Fruit fly (Drosophila melanogaster) whole organism, embryonic: ENCODE data around the gene CG14105.

Experiments
- CG12104 ChIP-seq: fragments of 200-800 bp; sonication (Bioruptor generic); optimal IDR thresholded peaks from 3 replicates; lab custom pipeline; 2016; ENCODE audit warnings: missing biosample characterization, missing genetic modification characterization
- CG12155 ChIP-seq: fragments of 200-800 bp; sonication (Bioruptor generic); optimal IDR thresholded peaks from 3 replicates; lab custom pipeline; 2016; ENCODE audit warnings: missing biosample characterization, missing genetic modification characterization
- CG12659 ChIP-seq: fragments of 200-800 bp; sonication (Bioruptor generic); optimal IDR thresholded peaks from 3 replicates; lab custom pipeline; 2017; ENCODE audit warnings: mild to moderate bottlenecking, missing biosample characterization, missing genetic modification reagents, missing genetic modification characterization
- CG13424 ChIP-seq: fragments of 200-800 bp; sonication (Bioruptor generic); optimal IDR thresholded peaks from 2 replicates; lab custom pipeline; 2019; ENCODE audit warnings: missing biosample characterization, mild to moderate bottlenecking, missing genetic modification characterization, moderate library complexity
- CG13894 ChIP-seq: fragments of 200-800 bp; sonication (Bioruptor generic); optimal IDR thresholded peaks from 3 replicates; lab custom pipeline; 2018; ENCODE audit warnings: missing biosample characterization, mild to moderate bottlenecking, missing genetic modification characterization, moderate library complexity
- CG14860 ChIP-seq: fragments of 200-800 bp; sonication (Bioruptor generic); IDR thresholded peaks from 3 replicates; pipeline ENCODE4 v1.3.6; 2022; ENCODE audit warnings: missing biosample characterization, missing genetic modification characterization; ENCODE audit not compliant: partially characterized antibody
- CG1529 ChIP-seq: fragments of 200-800 bp; sonication (Bioruptor generic); optimal IDR thresholded peaks from 3 replicates; lab custom pipeline; 2018; ENCODE audit warnings: missing biosample characterization, missing genetic modification characterization
- CG17385 ChIP-seq: fragments of 200-800 bp; sonication (Bioruptor generic); optimal IDR thresholded peaks from 3 replicates; lab custom pipeline; 2018; ENCODE audit warnings: missing biosample characterization, mild to moderate bottlenecking, missing genetic modification characterization
- CG2120 ChIP-seq: fragments of 200-800 bp; sonication (Bioruptor generic); optimal IDR thresholded peaks from 3 replicates; lab custom pipeline; 2016; ENCODE audit warnings: missing biosample characterization, missing genetic modification characterization
- CG3065 ChIP-seq: fragments of 200-800 bp; sonication (Bioruptor generic); optimal IDR thresholded peaks from 2 replicates; lab custom pipeline; 2016; ENCODE audit warnings: missing biosample characterization, missing genetic modification characterization
- CG33557 ChIP-seq: fragments of 200-800 bp; sonication (Bioruptor generic); optimal IDR thresholded peaks from 2 replicates; lab custom pipeline; 2019; ENCODE audit warnings: missing biosample characterization, mild to moderate bottlenecking, missing genetic modification characterization, moderate library complexity
- CG3847 ChIP-seq: fragments of 200-800 bp; sonication (Bioruptor generic); IDR thresholded peaks from 2 replicates; pipeline ENCODE4 v1.3.6; 2022; ENCODE audit warnings: missing biosample characterization, missing genetic modification characterization
- CG3995 ChIP-seq: fragments of 200-800 bp; sonication (Bioruptor generic); optimal IDR thresholded peaks from 3 replicates; lab custom pipeline; 2016; ENCODE audit warnings: missing biosample characterization, missing genetic modification characterization
- CG42726 ChIP-seq: fragments of 200-800 bp; sonication (Bioruptor generic); IDR thresholded peaks from 2 replicates; pipeline ENCODE4 v1.3.6; 2022; ENCODE audit warnings: missing biosample characterization, missing genetic modification characterization; ENCODE audit not compliant: partially characterized antibody
- CG6791 ChIP-seq: fragments of 200-800 bp; sonication (Bioruptor generic); IDR thresholded peaks from 3 replicates; pipeline ENCODE4 v1.3.6; 2022; ENCODE audit warnings: missing biosample characterization, missing genetic modification characterization; ENCODE audit not compliant: partially characterized antibody
- CG6813 ChIP-seq: fragments of 200-800 bp; sonication (Bioruptor generic); optimal IDR thresholded peaks from 2 replicates; lab custom pipeline; 2017; ENCODE audit warnings: missing biosample characterization, missing genetic modification characterization, mild to moderate bottlenecking, moderate library complexity, missing genetic modification reagents
- CG7928 ChIP-seq: fragments of 200-800 bp; sonication (Bioruptor generic); optimal IDR thresholded peaks from 2 replicates; lab custom pipeline; 2017; ENCODE audit warnings: missing biosample characterization, mild to moderate bottlenecking, missing genetic modification characterization
- CG8944 ChIP-seq: fragments of 200-800 bp; sonication (Bioruptor generic); optimal IDR thresholded peaks from 3 replicates; lab custom pipeline; 2016; ENCODE audit warnings: missing biosample characterization, missing genetic modification characterization
- CG9437 ChIP-seq: fragments of 200-800 bp; sonication (Bioruptor generic); optimal IDR thresholded peaks from 2 replicates; lab custom pipeline; 2018; ENCODE audit warnings: missing biosample characterization, mild to moderate bottlenecking, missing genetic modification characterization
- CTCF ChIP-seq: fragments of 200-800 bp; sonication (Bioruptor generic); optimal IDR thresholded peaks from 2 replicates; lab custom pipeline; 2017; ENCODE audit warnings: missing biosample characterization, mild to moderate bottlenecking, missing genetic modification characterization, moderate library complexity
- Chrac-16 ChIP-seq: fragments of 200-800 bp; sonication (Bioruptor generic); optimal IDR thresholded peaks from 3 replicates; lab custom pipeline; 2016; ENCODE audit warnings: missing biosample characterization, missing genetic modification characterization
- Doc3 ChIP-seq: fragments of 200-800 bp; sonication (Bioruptor generic); IDR thresholded peaks from 3 replicates; pipeline ENCODE4 v1.3.6; 2022; ENCODE audit warnings: missing biosample characterization, missing genetic modification characterization; ENCODE audit not compliant: partially characterized antibody
- Hr78 ChIP-seq, 2 experiments: fragments of 200-800 bp in 1 of 2; fragments of >200 bp in 1 of 2; sonication (Bioruptor generic) in 1 of 2; optimal IDR thresholded peaks; 2 replicates each; lab custom pipeline; 2017 to 2019; ENCODE audit warnings: missing biosample characterization in 2 of 2, missing genetic modification characterization in 2 of 2, mild to moderate bottlenecking in 1 of 2, moderate library complexity in 1 of 2
- Mes4 ChIP-seq: fragments of 200-800 bp; sonication (Bioruptor generic); optimal IDR thresholded peaks from 2 replicates; lab custom pipeline; 2016; ENCODE audit warnings: missing biosample characterization, missing genetic modification characterization
- NFAT ChIP-seq: fragments of 200-800 bp; sonication (Bioruptor generic); IDR thresholded peaks from 2 replicates; pipeline ENCODE4 v1.3.6; 2022; ENCODE audit warnings: missing biosample characterization, missing genetic modification characterization
- Scr ChIP-seq: fragments of 200-800 bp; sonication (Bioruptor generic); IDR thresholded peaks from 2 replicates; pipeline ENCODE4 v1.3.6; 2022; ENCODE audit warnings: missing biosample characterization, missing genetic modification characterization; ENCODE audit not compliant: partially characterized antibody
- ab ChIP-seq: fragments of 200-800 bp; sonication (Bioruptor generic); optimal IDR thresholded peaks from 2 replicates; lab custom pipeline; 2016; ENCODE audit warnings: missing biosample characterization, missing genetic modification characterization
- abd-A ChIP-seq: fragments of 200-800 bp; sonication (Bioruptor generic); optimal IDR thresholded peaks from 3 replicates; lab custom pipeline; 2019; ENCODE audit warnings: missing biosample characterization, mild to moderate bottlenecking, missing genetic modification characterization, moderate library complexity
- amos ChIP-seq: fragments of 200-800 bp; sonication (Bioruptor generic); IDR thresholded peaks from 2 replicates; pipeline ENCODE4 v1.3.6; 2022; ENCODE audit warnings: missing biosample characterization, missing genetic modification characterization; ENCODE audit not compliant: partially characterized antibody
- ato ChIP-seq: fragments of 200-800 bp; sonication (Bioruptor generic); IDR thresholded peaks from 2 replicates; pipeline ENCODE4 v1.3.6; 2022; ENCODE audit warnings: missing biosample characterization, missing genetic modification characterization; ENCODE audit not compliant: partially characterized antibody
- chinmo ChIP-seq: fragments of 200-800 bp; sonication (Bioruptor generic); IDR thresholded peaks from 4 replicates; pipeline ENCODE4 v1.3.6; 2022; ENCODE audit warnings: missing biosample characterization, missing genetic modification characterization; ENCODE audit not compliant: partially characterized antibody
- ci ChIP-seq: fragments of 200-800 bp; sonication (Bioruptor generic); IDR thresholded peaks from 3 replicates; pipeline ENCODE4 v1.3.6; 2022; ENCODE audit warnings: missing biosample characterization, missing genetic modification characterization
- fd3F ChIP-seq: fragments of 200-800 bp; sonication (Bioruptor generic); optimal IDR thresholded peaks from 2 replicates; lab custom pipeline; 2018; ENCODE audit warnings: missing biosample characterization, mild to moderate bottlenecking, missing genetic modification characterization, moderate library complexity
- grau ChIP-seq: fragments of 200-800 bp; optimal IDR thresholded peaks from 3 replicates; lab custom pipeline; 2019; ENCODE audit warnings: missing biosample characterization, mild to moderate bottlenecking, missing genetic modification characterization, moderate library complexity
- nerfin-2 ChIP-seq: fragments of 200-800 bp; sonication (Bioruptor generic); IDR thresholded peaks from 2 replicates; pipeline ENCODE4 v1.3.6; 2022; ENCODE audit warnings: missing biosample characterization, missing genetic modification characterization; ENCODE audit not compliant: partially characterized antibody
- pita ChIP-seq: fragments of 200-800 bp; sonication (Bioruptor generic); optimal IDR thresholded peaks from 2 replicates; lab custom pipeline; 2017; ENCODE audit warnings: missing biosample characterization, mild to moderate bottlenecking, missing genetic modification characterization
- seq ChIP-seq: fragments of 200-800 bp; sonication (Bioruptor generic); IDR thresholded peaks from 2 replicates; pipeline ENCODE4 v1.3.6; 2022; ENCODE audit warnings: missing biosample characterization, missing genetic modification characterization
- tna ChIP-seq: fragments of 200-800 bp; sonication (Bioruptor generic); IDR thresholded peaks from 2 replicates; pipeline ENCODE4 v1.3.6; 2022; ENCODE audit warnings: missing biosample characterization, missing genetic modification characterization; ENCODE audit not compliant: partially characterized antibody
- vnd ChIP-seq: fragments of 200-800 bp; sonication (Bioruptor generic); IDR thresholded peaks from 3 replicates; pipeline ENCODE4 v1.3.6; 2022; ENCODE audit warnings: missing biosample characterization, missing genetic modification characterization; ENCODE audit not compliant: partially characterized antibody
- wek ChIP-seq: fragments of 200-800 bp; sonication (Bioruptor generic); optimal IDR thresholded peaks from 3 replicates; lab custom pipeline; 2018; ENCODE audit warnings: missing biosample characterization, mild to moderate bottlenecking, missing genetic modification characterization, moderate library complexity
- z ChIP-seq: fragments of 200-800 bp; sonication (Bioruptor generic); IDR thresholded peaks from 3 replicates; pipeline ENCODE4 v1.3.6; 2022; ENCODE audit warnings: missing biosample characterization, missing genetic modification characterization

Gene CG14105

dm6 chr3L:13432791-13433190, 6.3 kb upstream of the CG14105 start (continued):
- TF ChIP-seq Doc3 (GFP tag; lab: Robert Waterston, UW) (0 out of 3 replicates have a peak, but pooled peaks have one; percentile 11), CG13424 (no peak), vnd (GFP tag; lab: Robert Waterston, UW) (peak; percentile 25; the same call in 1 of the 3 replicates), z (GFP tag; lab: Robert Waterston, UW) (peak; percentile 55; the same call in 1 of the 3 replicates), CG9437 (GFP tag; lab: Kevin White, UChicago) (no peak), CTCF (no peak), CG7928 (GFP tag; lab: Kevin White, UChicago) (no peak), CG12104 (GFP tag; lab: Kevin White, UChicago) (no peak), CG42726 (GFP tag; lab: Robert Waterston, UW) (peak; percentile 66), CG8944 (GFP tag; lab: Kevin White, UChicago) (no peak), Chrac-16 (GFP tag; lab: Kevin White, UChicago) (no peak), Mes4 (GFP tag; lab: Kevin White, UChicago) (no peak), CG14860 (peak; percentile 46), CG1529 (no peak), nerfin-2 (GFP tag; lab: Robert Waterston, UW) (peak; percentile 55; the same call in 1 of the 2 replicates), CG13894 (tag; lab: Kevin White, UChicago) (peak; percentile 52), pita (GFP tag; lab: Kevin White, UChicago) (no peak), CG12659 (GFP tag; lab: Kevin White, UChicago) (no peak), grau (tag; lab: Kevin White, UChicago) (no peak), CG3847 (GFP tag; lab: Robert Waterston, UW) (no peak), CG3995 (GFP tag; lab: Kevin White, UChicago) (peak; percentile 13), ci (0 out of 3 replicates have a peak, but pooled peaks have one; percentile 15), CG6791 (GFP tag; lab: Robert Waterston, UW) (peak; percentile 87), wek (GFP tag; lab: Kevin White, UChicago) (peak; percentile 42), seq (GFP tag; lab: Robert Waterston, UW) (no peak), CG17385 (GFP tag; lab: Kevin White, UChicago) (no peak), ato (peak; percentile 53), CG2120 (GFP tag; lab: Kevin White, UChicago) (no peak), abd-A (tag; lab: Kevin White, UChicago) (peak; percentile 79), CG12155 (GFP tag; lab: Kevin White, UChicago) (no peak), CG6813 (GFP tag; lab: Kevin White, UChicago) (no peak), ab (GFP tag; lab: Kevin White, UChicago) (no peak), Hr78 (GFP tag; optimal IDR thresholded peaks at IDR 0.05; lab: Kevin White, UChicago) (peak in 1 of 2 experiments; percentile 45), tna (peak; percentile 72), CG33557 (GFP tag; lab: Kevin White, UChicago) (no peak), fd3F (GFP tag; lab: Kevin White, UChicago) (no peak), chinmo (GFP tag; lab: Robert Waterston, UW) (peak; percentile 48; the same call in 1 of the 4 replicates), NFAT (no peak), Scr (GFP tag; lab: Robert Waterston, UW) (0 out of 2 replicates have a peak, but pooled peaks have one; percentile 9), CG3065 (GFP tag; lab: Kevin White, UChicago) (no peak), amos (GFP tag; lab: Robert Waterston, UW) (peak; percentile 79)
